Fruit fly (Drosophila melanogaster) whole organism: ENCODE results near the gene Delta.

ENCODE experiments used
- CG8478 ChIP-seq: fragments of >200 bp; optimal IDR thresholded peaks from 2 replicates; lab custom pipeline; 2018; ENCODE audit warnings: inconsistent platforms
- pan ChIP-seq: fragments of >200 bp; optimal IDR thresholded peaks from 2 replicates; lab custom pipeline; 2017
- psq ChIP-seq: fragments of >200 bp; optimal IDR thresholded peaks from 2 replicates; lab custom pipeline; 2017
- usp ChIP-seq: fragments of >200 bp; optimal IDR thresholded peaks from 2 replicates; lab custom pipeline; 2017; ENCODE audit warnings: missing biosample characterization, missing genetic modification characterization, mixed read lengths

dm6 chr3R:19312281-19312827 lies 13.7 kb downstream of the Delta start:
- TF ChIP-seq psq (no peak), pan (lab: Kevin White, UChicago) (no peak), usp (GFP tag; lab: Kevin White, UChicago) (no peak), CG8478 (lab: Kevin White, UChicago) (no peak)
